Worm (Caenorhabditis elegans) whole organism, L4 larva: ENCODE data around the gene T28D6.4.

ENCODE experiments used
- F10B5.3 ChIP-seq: sonication (generic microtip); optimal IDR thresholded peaks from 2 replicates; lab custom pipeline; 2016; ENCODE audit warnings: mild to moderate bottlenecking, missing genetic modification characterization, missing compliant biosample characterization
- F26F4.8 ChIP-seq: fragments of 200-800 bp; sonication (Bioruptor generic); conservative IDR thresholded peaks from 2 replicates; pipeline ENCODE4 v1.3.6; 2022; ENCODE audit warnings: missing genetic modification characterization, missing compliant biosample characterization
- F37D6.2 ChIP-seq: sonication (generic microtip); optimal IDR thresholded peaks from 2 replicates; lab custom pipeline; 2016; ENCODE audit warnings: mild to moderate bottlenecking, missing genetic modification characterization, missing compliant biosample characterization
- R02D3.7 ChIP-seq: fragments of 150-350 bp; sonication (generic microtip); optimal IDR thresholded peaks from 3 replicates; lab custom pipeline; 2014; ENCODE audit warnings: missing biosample characterization, missing genetic modification characterization
- ZK337.2 ChIP-seq: fragments of 200-800 bp; sonication (Bioruptor generic); IDR thresholded peaks from 2 replicates; pipeline ENCODE4 v1.3.6; 2022; ENCODE audit warnings: missing genetic modification reagents, missing genetic modification characterization, missing compliant biosample characterization
- ama-1 ChIP-seq: fragments of 150-350 bp; optimal IDR thresholded peaks from 2 replicates; lab custom pipeline; 2014; ENCODE audit warnings: inconsistent platforms, mixed read lengths
- arid-1 ChIP-seq: fragments of 200-800 bp; sonication (Bioruptor generic); conservative IDR thresholded peaks from 2 replicates; pipeline ENCODE4 v1.3.6; 2022; ENCODE audit warnings: missing genetic modification reagents, missing genetic modification characterization, missing compliant biosample characterization
- ceh-28 ChIP-seq: fragments of 150-350 bp; optimal IDR thresholded peaks from 2 replicates; lab custom pipeline; 2014; ENCODE audit warnings: missing biosample characterization, missing genetic modification reagents, missing genetic modification characterization
- ces-1 ChIP-seq: fragments of 150-350 bp; sonication (generic microtip); optimal IDR thresholded peaks from 4 replicates; lab custom pipeline; 2014; ENCODE audit warnings: missing biosample characterization, missing genetic modification reagents, missing genetic modification characterization
- cey-2 ChIP-seq: sonication (generic microtip); optimal IDR thresholded peaks from 3 replicates; lab custom pipeline; 2017; ENCODE audit warnings: missing genetic modification characterization, mild to moderate bottlenecking, missing compliant biosample characterization, antibody characterized with exemption, borderline replicate concordance; ENCODE audit not compliant: insufficient read depth
- ctbp-1 ChIP-seq: fragments of 200-800 bp; sonication (Bioruptor generic); IDR thresholded peaks from 2 replicates; pipeline ENCODE4 v1.3.6; 2022; ENCODE audit warnings: missing genetic modification reagents, missing genetic modification characterization, missing compliant biosample characterization
- daf-12 ChIP-seq: fragments of 150-350 bp; optimal IDR thresholded peaks from 2 replicates; lab custom pipeline; 2014; ENCODE audit warnings: missing biosample characterization, missing genetic modification reagents, missing genetic modification characterization
- daf-19 ChIP-seq: fragments of 200-800 bp; sonication (Bioruptor generic); conservative IDR thresholded peaks from 2 replicates; pipeline ENCODE4 v1.3.6; 2022; ENCODE audit warnings: missing genetic modification characterization, missing compliant biosample characterization
- daf-8 ChIP-seq: fragments of 200-800 bp; sonication (Bioruptor generic); IDR thresholded peaks from 2 replicates; pipeline ENCODE4 v1.3.6; 2022; ENCODE audit warnings: missing genetic modification characterization, missing compliant biosample characterization
- dmd-6 ChIP-seq: fragments of 200-800 bp; sonication (Bioruptor generic); IDR thresholded peaks from 2 replicates; pipeline ENCODE4 v1.3.6; 2022; ENCODE audit warnings: missing genetic modification reagents, missing genetic modification characterization, missing compliant biosample characterization
- dmd-8 ChIP-seq: fragments of 200-800 bp; sonication (Bioruptor generic); IDR thresholded peaks from 2 replicates; pipeline ENCODE4 v1.3.6; 2022; ENCODE audit warnings: missing genetic modification characterization, missing compliant biosample characterization
- egl-27 ChIP-seq: sonication (generic microtip); optimal IDR thresholded peaks from 3 replicates; lab custom pipeline; 2017; ENCODE audit warnings: missing biosample characterization, missing genetic modification reagents, missing genetic modification characterization
- fkh-10 ChIP-seq: fragments of 150-350 bp; optimal IDR thresholded peaks from 2 replicates; lab custom pipeline; 2014; ENCODE audit warnings: missing biosample characterization, missing genetic modification reagents, missing genetic modification characterization
- fos-1 ChIP-seq: fragments of 150-350 bp; optimal IDR thresholded peaks from 2 replicates; lab custom pipeline; 2014; ENCODE audit warnings: missing biosample characterization, missing genetic modification characterization
- gei-8 ChIP-seq: fragments of 200-800 bp; sonication (Bioruptor generic); optimal IDR thresholded peaks from 2 replicates; lab custom pipeline; 2018; ENCODE audit warnings: mild to moderate bottlenecking, missing genetic modification characterization, missing compliant biosample characterization
- hif-1 ChIP-seq, 2 experiments: sonication (generic microtip); optimal IDR thresholded peaks; 2 replicates each; lab custom pipeline; 2016 to 2017; ENCODE audit warnings: missing compliant biosample characterization in 2 of 2, missing genetic modification characterization in 2 of 2, missing genetic modification reagents in 2 of 2, missing genotype in 2 of 2, mild to moderate bottlenecking in 1 of 2
- hmg-1.1 ChIP-seq: fragments of 200-800 bp; sonication (Bioruptor generic); IDR thresholded peaks from 2 replicates; pipeline ENCODE4 v1.3.6; 2022; ENCODE audit warnings: missing genetic modification reagents, missing genetic modification characterization, missing compliant biosample characterization
- lin-29 ChIP-seq: fragments of 200-800 bp; sonication (Bioruptor generic); IDR thresholded peaks from 2 replicates; pipeline ENCODE4 v1.3.6; 2022; ENCODE audit warnings: missing genetic modification reagents, missing genetic modification characterization, missing compliant biosample characterization
- lin-39 ChIP-seq: fragments of 150-350 bp; optimal IDR thresholded peaks from 2 replicates; lab custom pipeline; 2014; ENCODE audit warnings: missing biosample characterization, missing genetic modification reagents, missing genetic modification characterization
- mdl-1 ChIP-seq, 2 experiments: fragments of 150-350 bp in 1 of 2; sonication (generic microtip) in 1 of 2; optimal IDR thresholded peaks; 2 replicates each; lab custom pipeline; 2014 to 2017; ENCODE audit warnings: missing biosample characterization in 2 of 2, missing genetic modification characterization in 2 of 2
- mep-1 ChIP-seq: fragments of 150-350 bp; sonication (generic microtip); optimal IDR thresholded peaks from 3 replicates; lab custom pipeline; 2014; ENCODE audit warnings: missing biosample characterization, missing genetic modification characterization
- nhr-102 ChIP-seq: sonication (generic microtip); optimal IDR thresholded peaks from 2 replicates; lab custom pipeline; 2016; ENCODE audit warnings: mild to moderate bottlenecking, missing genetic modification characterization, moderate library complexity, missing compliant biosample characterization
- nhr-11 ChIP-seq: fragments of 150-350 bp; optimal IDR thresholded peaks from 2 replicates; lab custom pipeline; 2014; ENCODE audit warnings: missing biosample characterization, missing genetic modification characterization
- nhr-237 ChIP-seq: sonication (generic microtip); optimal IDR thresholded peaks from 2 replicates; lab custom pipeline; 2017; ENCODE audit warnings: missing biosample characterization, missing genetic modification characterization
- nhr-25 ChIP-seq: sonication (generic microtip); optimal IDR thresholded peaks from 2 replicates; lab custom pipeline; 2017; ENCODE audit warnings: missing genetic modification characterization, mild to moderate bottlenecking, missing compliant biosample characterization, antibody characterized with exemption, moderate library complexity, borderline replicate concordance; ENCODE audit not compliant: insufficient read depth
- nhr-41 ChIP-seq: fragments of 200-800 bp; sonication (Bioruptor generic); IDR thresholded peaks from 2 replicates; pipeline ENCODE4 v1.3.6; 2022; ENCODE audit warnings: missing genetic modification reagents, missing genetic modification characterization, missing compliant biosample characterization
- nhr-77 ChIP-seq: fragments of 150-350 bp; optimal IDR thresholded peaks from 2 replicates; lab custom pipeline; 2014; ENCODE audit warnings: missing biosample characterization, missing genetic modification characterization
- pha-4 ChIP-seq, 2 experiments: fragments of 150-350 bp in 1 of 2; fragments of 200-800 bp in 1 of 2; sonication (Bioruptor generic) in 1 of 2; IDR thresholded peaks in 1 of 2; optimal IDR thresholded peaks in 1 of 2; 2 replicates each; pipeline versions ENCODE4 v1.3.6 to Lab custom; 2014 to 2022; ENCODE audit warnings: missing genetic modification characterization in 2 of 2, missing genetic modification reagents in 2 of 2, missing biosample characterization in 1 of 2, missing compliant biosample characterization in 1 of 2
- pqm-1 ChIP-seq: sonication (generic microtip); optimal IDR thresholded peaks from 2 replicates; lab custom pipeline; 2017; ENCODE audit warnings: missing biosample characterization, missing genetic modification characterization
- saeg-2 ChIP-seq: fragments of 200-800 bp; sonication (Bioruptor generic); IDR thresholded peaks from 2 replicates; pipeline ENCODE4 v1.3.6; 2022; ENCODE audit warnings: missing genetic modification reagents, missing genetic modification characterization, missing compliant biosample characterization
- sdz-12 ChIP-seq: fragments of 200-800 bp; sonication (Bioruptor generic); optimal IDR thresholded peaks from 2 replicates; lab custom pipeline; 2018; ENCODE audit warnings: mild to moderate bottlenecking, missing genetic modification characterization, missing compliant biosample characterization
- skn-1 ChIP-seq: fragments of 150-350 bp; optimal IDR thresholded peaks from 2 replicates; lab custom pipeline; 2014; ENCODE audit warnings: missing biosample characterization, missing genetic modification characterization
- spr-3 ChIP-seq: fragments of 200-800 bp; sonication (Bioruptor generic); optimal IDR thresholded peaks from 2 replicates; lab custom pipeline; 2018; ENCODE audit warnings: mild to moderate bottlenecking, missing genetic modification characterization, missing compliant biosample characterization
- tag-97 ChIP-seq: fragments of 200-800 bp; sonication (Bioruptor generic); IDR thresholded peaks from 2 replicates; pipeline ENCODE4 v1.3.6; 2022; ENCODE audit warnings: missing genetic modification characterization, missing compliant biosample characterization
- tra-1 ChIP-seq: fragments of 200-800 bp; sonication (Bioruptor generic); IDR thresholded peaks from 2 replicates; pipeline ENCODE4 v1.3.6; 2022; ENCODE audit warnings: missing genetic modification reagents, missing genetic modification characterization, missing compliant biosample characterization
- unc-130 ChIP-seq: sonication (generic microtip); optimal IDR thresholded peaks from 2 replicates; lab custom pipeline; 2016; ENCODE audit warnings: missing genetic modification reagents, missing genetic modification characterization, missing compliant biosample characterization
- unc-62 ChIP-seq, 3 experiments: fragments of 150-350 bp in 1 of 3; sonication (generic microtip); optimal IDR thresholded peaks in 2 of 3; peaks in 1 of 3; 1 replicate in 1 of 3; 2 replicates in 2 of 3; lab custom pipeline; 2014 to 2017; ENCODE audit warnings: missing biosample characterization in 3 of 3, missing genetic modification characterization in 3 of 3, missing genetic modification reagents in 3 of 3, missing genotype in 1 of 3
- vab-7 ChIP-seq: fragments of 200-800 bp; sonication (Bioruptor generic); IDR thresholded peaks from 2 replicates; pipeline ENCODE4 v1.3.6; 2022; ENCODE audit warnings: missing genetic modification reagents, missing genetic modification characterization, missing compliant biosample characterization
- zfp-3 ChIP-seq: fragments of 200-800 bp; sonication (Bioruptor generic); conservative IDR thresholded peaks from 2 replicates; pipeline ENCODE4 v1.3.6; 2022; ENCODE audit warnings: missing genetic modification reagents, missing genetic modification characterization, missing compliant biosample characterization
- zip-11 ChIP-seq: fragments of 200-800 bp; sonication (Bioruptor generic); IDR thresholded peaks from 2 replicates; pipeline ENCODE4 v1.3.6; 2022; ENCODE audit warnings: missing genetic modification characterization, missing compliant biosample characterization

The T28D6.4 gene

DNA sequence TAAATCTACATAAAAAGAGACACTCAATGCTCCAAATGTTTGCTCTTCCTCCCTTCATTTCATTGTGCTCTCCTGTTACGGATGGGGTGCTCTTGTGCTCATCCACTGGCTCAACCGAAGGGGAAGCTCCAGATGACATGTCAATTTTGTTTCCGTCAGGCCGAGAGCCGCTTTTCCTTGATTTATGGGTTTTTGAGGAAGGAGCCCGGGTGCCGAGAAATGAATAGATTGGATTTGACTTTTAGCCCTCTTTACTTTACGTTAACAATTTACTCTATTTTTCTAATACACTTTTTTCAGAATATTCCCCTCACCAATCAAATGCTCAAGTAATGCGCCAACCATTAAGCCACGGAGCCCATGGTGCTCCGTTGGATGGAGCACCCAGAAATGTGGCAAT is at the start of gene T28D6.4:
Gene T28D6.4 (plus strand): TSS at position 301 of the 400 bp plus-strand sequence.
- peak in 1 of 2 experiments; percentile 36 for TF ChIP-seq unc-62 (GFP tag; optimal IDR thresholded peaks at IDR 0.05 in 1 of 2; lab: Kevin White, UChicago)
- TF ChIP-seq unc-62 (tag; optimal IDR thresholded peaks at IDR 0.05; lab: Kevin White, UChicago): no peak
- TF ChIP-seq ces-1: no peak

DNA sequence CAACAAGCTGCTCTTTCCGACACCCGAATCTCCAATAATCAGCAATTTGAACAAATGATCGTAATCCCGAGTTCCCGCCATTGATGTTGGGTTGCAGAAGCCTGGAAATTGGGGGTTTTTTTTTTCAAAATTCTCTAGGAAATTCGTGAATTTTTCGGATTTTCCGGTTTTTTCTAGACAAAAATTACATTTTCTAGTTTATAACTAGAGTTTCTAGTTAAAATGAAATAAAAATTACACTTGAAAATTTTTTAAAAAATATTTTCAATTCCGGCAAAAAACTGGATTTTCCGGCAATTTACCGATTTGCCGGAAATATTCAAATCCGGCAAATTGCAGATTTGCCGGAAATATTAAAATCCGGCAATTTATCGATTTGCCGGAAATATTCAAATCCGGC is 48.8 kb upstream of the T28D6.4 start, which contains the start of gene rab-35:
Gene rab-35 (minus strand): TSS at position 101 of the 400 bp plus-strand sequence.
- no peak for TF ChIP-seq fos-1 (tag; lab: Kevin White, UChicago)
- TF ChIP-seq gei-8 (GFP tag; lab: Kevin White, UChicago): no peak
- no peak for TF ChIP-seq pqm-1 (tag; lab: Kevin White, UChicago)
- TF ChIP-seq vab-7 (GFP tag; lab: Robert Waterston, UW): no peak
- no peak for TF ChIP-seq zip-11 (GFP tag; lab: Robert Waterston, UW)
- no peak for TF ChIP-seq sdz-12
- no peak for TF ChIP-seq hif-1 (tag; optimal IDR thresholded peaks at IDR 0.05; lab: Kevin White, UChicago)
- no peak for TF ChIP-seq egl-27
- TF ChIP-seq tra-1 (GFP tag; lab: Robert Waterston, UW): no peak
- no peak for TF ChIP-seq arid-1 (GFP tag; lab: Robert Waterston, UW)
- no peak for TF ChIP-seq mep-1 (tag; lab: Kevin White, UChicago)
- TF ChIP-seq nhr-77 (tag; lab: Kevin White, UChicago): no peak
- TF ChIP-seq nhr-11: no peak
- no peak for TF ChIP-seq spr-3 (GFP tag; lab: Kevin White, UChicago)
- no peak for TF ChIP-seq ZK337.2 (GFP tag; lab: Robert Waterston, UW)
- TF ChIP-seq tag-97 (GFP tag; lab: Robert Waterston, UW): no peak
- TF ChIP-seq hmg-1.1: no peak
- TF ChIP-seq unc-62 (GFP tag; optimal IDR thresholded peaks at IDR 0.05 in 1 of 2; lab: Kevin White, UChicago): no peak
- no peak for TF ChIP-seq unc-62 (tag; optimal IDR thresholded peaks at IDR 0.05; lab: Kevin White, UChicago)
- no peak for TF ChIP-seq daf-12 (tag; lab: Kevin White, UChicago)

DNA sequence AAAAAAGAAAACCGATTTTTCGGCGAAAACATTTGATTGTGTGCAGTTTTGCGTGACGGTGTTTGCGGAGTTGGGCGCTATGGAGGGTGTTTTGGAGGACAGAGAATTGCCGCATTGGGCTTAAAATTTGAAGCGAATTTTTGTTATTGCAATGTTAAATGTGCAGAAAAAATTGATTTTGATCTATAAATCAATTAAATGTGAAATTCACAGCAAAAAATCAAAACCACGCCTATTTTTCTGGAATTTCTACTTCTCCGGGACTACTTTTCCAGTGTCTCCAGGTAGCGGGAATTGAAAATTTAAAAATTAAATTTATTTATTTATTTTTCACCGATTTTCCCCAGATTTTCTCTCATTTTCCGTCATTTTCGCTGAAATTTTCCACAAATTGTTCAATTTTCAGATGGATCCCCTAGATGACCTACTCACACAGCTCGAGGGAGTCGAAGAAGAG is 43.1 kb upstream of the T28D6.4 start, which contains the start of gene mcm-10:
Gene mcm-10 (plus strand): TSS at position 407 of the 457 bp plus-strand sequence.
- TF ChIP-seq ces-1 (peak; percentile 1), spr-3 (GFP tag; lab: Kevin White, UChicago) (no peak), nhr-11 (peak; percentile 29), unc-130 (GFP tag; lab: Kevin White, UChicago) (peak; percentile 78), F10B5.3 (tag; lab: Kevin White, UChicago) (no peak), ceh-28 (tag; lab: Kevin White, UChicago) (no peak), skn-1 (tag; lab: Kevin White, UChicago) (no peak), F37D6.2 (peak; percentile 34), cey-2 (tag; lab: Kevin White, UChicago) (no peak), tag-97 (GFP tag; lab: Robert Waterston, UW) (no peak), dmd-8 (GFP tag; lab: Robert Waterston, UW) (no peak), saeg-2 (GFP tag; lab: Robert Waterston, UW) (no peak), daf-19 (GFP tag; lab: Robert Waterston, UW) (no peak), daf-8 (no peak), fkh-10 (GFP tag; lab: Kevin White, UChicago) (peak; percentile 32), ctbp-1 (GFP tag; lab: Robert Waterston, UW) (peak; percentile 72), R02D3.7 (tag; lab: Kevin White, UChicago) (no peak), nhr-25 (no peak), ama-1 (lab: Kevin White, UChicago) (no peak), mdl-1 (tag; optimal IDR thresholded peaks at IDR 0.05; lab: Kevin White, UChicago) (no peak), pqm-1 (tag; lab: Kevin White, UChicago) (no peak), lin-39 (tag; lab: Kevin White, UChicago) (no peak), lin-29 (no peak), nhr-41 (no peak), pha-4 (GFP tag; IDR thresholded peaks at IDR 0.05; lab: Robert Waterston, UW) (no peak), pha-4 (tag; optimal IDR thresholded peaks at IDR 0.05; lab: Kevin White, UChicago) (no peak), sdz-12 (no peak), F26F4.8 (no peak), dmd-6 (no peak), egl-27 (no peak), unc-62 (GFP tag; optimal IDR thresholded peaks at IDR 0.05 in 1 of 2; lab: Kevin White, UChicago) (no peak), unc-62 (tag; optimal IDR thresholded peaks at IDR 0.05; lab: Kevin White, UChicago) (no peak), nhr-102 (tag; lab: Kevin White, UChicago) (peak; percentile 2), zfp-3 (GFP tag; lab: Robert Waterston, UW) (no peak), nhr-237 (tag; lab: Kevin White, UChicago) (no peak)
